Worm (Caenorhabditis elegans) whole organism, young adult: ENCODE results near the gene C17B7.9.

Experiments used
- B0336.3 ChIP-seq: fragments of 200-800 bp; sonication (Bioruptor generic); IDR thresholded peaks from 2 replicates; pipeline ENCODE4 v1.3.6; 2022; ENCODE audit warnings: missing genetic modification characterization, missing compliant biosample characterization
- C06A6.2 ChIP-seq: fragments of 200-800 bp; sonication (Bioruptor generic); conservative IDR thresholded peaks from 2 replicates; pipeline ENCODE4 v1.3.6; 2022; ENCODE audit warnings: missing genetic modification characterization, missing compliant biosample characterization
- F10E7.11 ChIP-seq: sonication (generic microtip); optimal IDR thresholded peaks from 2 replicates; lab custom pipeline; 2017; ENCODE audit warnings: mild to moderate bottlenecking, missing genetic modification characterization, moderate library complexity, missing compliant biosample characterization
- F37B4.10 ChIP-seq: fragments of 200-800 bp; sonication (Bioruptor generic); IDR thresholded peaks from 2 replicates; pipeline ENCODE4 v1.3.6; 2022; ENCODE audit warnings: missing genetic modification characterization, missing compliant biosample characterization
- F57A8.1 ChIP-seq: fragments of 200-800 bp; sonication (Bioruptor generic); optimal IDR thresholded peaks from 2 replicates; lab custom pipeline; 2018; ENCODE audit warnings: mild to moderate bottlenecking, missing genetic modification characterization, moderate library complexity, missing compliant biosample characterization
- Y53F4B.3 ChIP-seq: fragments of 200-800 bp; sonication (Bioruptor generic); IDR thresholded peaks from 2 replicates; pipeline ENCODE4 v1.3.6; 2022; ENCODE audit warnings: missing genetic modification reagents, missing genetic modification characterization, missing compliant biosample characterization
- Y56A3A.18 ChIP-seq: fragments of 200-800 bp; sonication (Bioruptor generic); IDR thresholded peaks from 2 replicates; pipeline ENCODE4 v1.3.6; 2022; ENCODE audit warnings: missing genetic modification reagents, missing genetic modification characterization, missing compliant biosample characterization
- Y67H2A.10 ChIP-seq: fragments of 200-800 bp; sonication (Bioruptor generic); conservative IDR thresholded peaks from 2 replicates; pipeline ENCODE4 v1.3.6; 2022; ENCODE audit warnings: missing genetic modification reagents, missing genetic modification characterization, missing compliant biosample characterization
- aptf-2 ChIP-seq: fragments of 200-800 bp; sonication (Bioruptor generic); conservative IDR thresholded peaks from 2 replicates; pipeline ENCODE4 v1.3.6; 2022; ENCODE audit warnings: missing genetic modification reagents, missing genetic modification characterization, missing compliant biosample characterization
- aptf-3 ChIP-seq: fragments of 200-800 bp; sonication (Bioruptor generic); IDR thresholded peaks from 2 replicates; pipeline ENCODE4 v1.3.6; 2022; ENCODE audit warnings: missing genetic modification characterization, missing compliant biosample characterization
- attf-6 ChIP-seq: fragments of 200-800 bp; sonication (Bioruptor generic); IDR thresholded peaks from 2 replicates; pipeline ENCODE4 v1.3.6; 2022; ENCODE audit warnings: missing genetic modification reagents, missing genetic modification characterization, missing compliant biosample characterization
- bed-1 ChIP-seq: fragments of 200-800 bp; sonication (Bioruptor generic); IDR thresholded peaks from 2 replicates; pipeline ENCODE4 v1.3.6; 2022; ENCODE audit warnings: missing genetic modification reagents, missing genetic modification characterization, missing compliant biosample characterization
- bed-2 ChIP-seq: fragments of 200-800 bp; sonication (Bioruptor generic); IDR thresholded peaks from 2 replicates; pipeline ENCODE4 v1.3.6; 2022; ENCODE audit warnings: missing genetic modification reagents, missing genetic modification characterization, missing compliant biosample characterization
- ceh-100 ChIP-seq: fragments of 200-800 bp; sonication (Bioruptor generic); IDR thresholded peaks from 2 replicates; pipeline ENCODE4 v1.3.6; 2022; ENCODE audit warnings: missing genetic modification reagents, missing genetic modification characterization, missing compliant biosample characterization
- ceh-40 ChIP-seq: fragments of 200-800 bp; sonication (Bioruptor generic); IDR thresholded peaks from 2 replicates; pipeline ENCODE4 v1.3.6; 2022; ENCODE audit warnings: missing genetic modification characterization, missing compliant biosample characterization
- chd-7 ChIP-seq: sonication (generic microtip); optimal IDR thresholded peaks from 2 replicates; lab custom pipeline; 2016; ENCODE audit warnings: mild to moderate bottlenecking, missing genetic modification characterization, moderate library complexity, missing compliant biosample characterization
- die-1 ChIP-seq: sonication (generic microtip); optimal IDR thresholded peaks from 2 replicates; lab custom pipeline; 2016; ENCODE audit warnings: missing genotype, mild to moderate bottlenecking, missing genetic modification characterization, missing compliant biosample characterization
- dox-1 ChIP-seq: fragments of 200-800 bp; sonication (Bioruptor generic); IDR thresholded peaks from 2 replicates; pipeline ENCODE4 v1.3.6; 2022; ENCODE audit warnings: missing genetic modification reagents, missing genetic modification characterization, missing compliant biosample characterization
- dpff-1 ChIP-seq: sonication (generic microtip); optimal IDR thresholded peaks from 2 replicates; lab custom pipeline; 2017; ENCODE audit warnings: mild to moderate bottlenecking, missing genetic modification characterization, missing compliant biosample characterization
- dpl-1 ChIP-seq: fragments of 150-350 bp; optimal IDR thresholded peaks from 2 replicates; lab custom pipeline; 2014; ENCODE audit warnings: missing biosample characterization, missing genetic modification reagents, missing genetic modification characterization
- egrh-3 ChIP-seq: fragments of 200-800 bp; sonication (Bioruptor generic); IDR thresholded peaks from 2 replicates; pipeline ENCODE4 v1.3.6; 2022; ENCODE audit warnings: missing genetic modification reagents, missing genetic modification characterization, missing compliant biosample characterization
- ekl-4 ChIP-seq: fragments of 200-800 bp; sonication (Bioruptor generic); IDR thresholded peaks from 2 replicates; pipeline ENCODE4 v1.3.6; 2022; ENCODE audit warnings: missing genetic modification reagents, missing genetic modification characterization, missing compliant biosample characterization
- ets-4 ChIP-seq: fragments of 200-800 bp; sonication (Bioruptor generic); optimal IDR thresholded peaks from 2 replicates; lab custom pipeline; 2018; ENCODE audit warnings: mild to moderate bottlenecking, missing genetic modification characterization, missing compliant biosample characterization
- him-1 ChIP-seq: sonication (generic microtip); optimal IDR thresholded peaks from 2 replicates; lab custom pipeline; 2016; ENCODE audit warnings: missing genotype, missing genetic modification reagents, missing genetic modification characterization, missing compliant biosample characterization
- hlh-26 ChIP-seq: fragments of 200-800 bp; sonication (Bioruptor generic); conservative IDR thresholded peaks from 2 replicates; pipeline ENCODE4 v1.3.6; 2022; ENCODE audit warnings: missing genetic modification reagents, missing genetic modification characterization, missing compliant biosample characterization
- hrde-1 ChIP-seq: sonication (generic microtip); optimal IDR thresholded peaks from 2 replicates; lab custom pipeline; 2016; ENCODE audit warnings: missing genetic modification characterization, mild to moderate bottlenecking, missing compliant biosample characterization, moderate library complexity, missing genotype, missing genetic modification reagents, borderline replicate concordance
- lir-1 ChIP-seq: fragments of 200-800 bp; sonication (Bioruptor generic); conservative IDR thresholded peaks from 2 replicates; pipeline ENCODE4 v1.3.6; 2022; ENCODE audit warnings: missing genetic modification reagents, missing genetic modification characterization, missing compliant biosample characterization
- mes-4 ChIP-seq: sonication (generic microtip); optimal IDR thresholded peaks from 2 replicates; lab custom pipeline; 2016; ENCODE audit warnings: missing genotype, missing genetic modification characterization, missing compliant biosample characterization
- mxl-1 ChIP-seq: sonication (generic microtip); optimal IDR thresholded peaks from 2 replicates; lab custom pipeline; 2016; ENCODE audit warnings: missing genetic modification characterization, missing compliant biosample characterization
- nfyb-1 ChIP-seq: fragments of 200-800 bp; sonication (Bioruptor generic); IDR thresholded peaks from 2 replicates; pipeline ENCODE4 v1.3.6; 2022; ENCODE audit warnings: missing genetic modification reagents, missing genetic modification characterization, missing compliant biosample characterization
- nhr-27 ChIP-seq: fragments of 200-800 bp; sonication (Bioruptor generic); optimal IDR thresholded peaks from 2 replicates; lab custom pipeline; 2018; ENCODE audit warnings: mild to moderate bottlenecking, missing genetic modification characterization, moderate library complexity, missing compliant biosample characterization
- repo-1 ChIP-seq: sonication (generic microtip); optimal IDR thresholded peaks from 2 replicates; lab custom pipeline; 2017; ENCODE audit warnings: mild to moderate bottlenecking, missing genetic modification characterization, missing compliant biosample characterization
- rpc-1 ChIP-seq, 2 experiments: fragments of 150-350 bp in 1 of 2; sonication (generic microtip) in 1 of 2; optimal IDR thresholded peaks; 2 replicates each; lab custom pipeline; 2014 to 2018; ENCODE audit warnings: missing biosample characterization in 1 of 2, missing genetic modification characterization in 1 of 2, missing genetic modification reagents in 1 of 2, missing genotype in 1 of 2
- sea-2 ChIP-seq: fragments of 200-800 bp; sonication (Bioruptor generic); IDR thresholded peaks from 2 replicates; pipeline ENCODE4 v1.3.6; 2022; ENCODE audit warnings: missing genetic modification characterization, missing compliant biosample characterization
- snpc-1.1 ChIP-seq: sonication (generic microtip); optimal IDR thresholded peaks from 2 replicates; lab custom pipeline; 2017; ENCODE audit warnings: missing genetic modification characterization, mild to moderate bottlenecking, missing compliant biosample characterization, antibody characterized with exemption, moderate library complexity, missing genotype, missing genetic modification reagents; ENCODE audit not compliant: insufficient read depth
- snpc-4 ChIP-seq, 5 experiments: fragments of 150-350 bp in 1 of 5; sonication (generic microtip) in 4 of 5; optimal IDR thresholded peaks; 2 replicates each; lab custom pipeline; 2014 to 2018; ENCODE audit warnings: missing genetic modification characterization in 5 of 5, missing biosample characterization in 3 of 5, antibody characterized with exemption in 2 of 5, mild to moderate bottlenecking in 2 of 5, missing compliant biosample characterization in 2 of 5, missing genotype in 2 of 5, moderate library complexity in 2 of 5, missing genetic modification reagents in 1 of 5
- sptf-2 ChIP-seq: fragments of 200-800 bp; sonication (Bioruptor generic); optimal IDR thresholded peaks from 2 replicates; lab custom pipeline; 2018; ENCODE audit warnings: mild to moderate bottlenecking, missing genetic modification characterization, missing compliant biosample characterization
- tbp1 ChIP-seq: fragments of 200-800 bp; sonication (Bioruptor generic); optimal IDR thresholded peaks from 2 replicates; lab custom pipeline; 2018; ENCODE audit warnings: mild to moderate bottlenecking, missing genetic modification characterization, missing compliant biosample characterization
- zfh-2 ChIP-seq: fragments of 200-800 bp; sonication (Bioruptor generic); conservative IDR thresholded peaks from 2 replicates; pipeline ENCODE4 v1.3.6; 2022; ENCODE audit warnings: missing genetic modification reagents, missing genetic modification characterization, missing compliant biosample characterization
- zim-3 ChIP-seq: sonication (generic microtip); optimal IDR thresholded peaks from 2 replicates; lab custom pipeline; 2017; ENCODE audit warnings: mild to moderate bottlenecking, missing genetic modification characterization, moderate library complexity, missing compliant biosample characterization
- ztf-22 ChIP-seq: fragments of 200-800 bp; sonication (Bioruptor generic); optimal IDR thresholded peaks from 2 replicates; lab custom pipeline; 2018; ENCODE audit warnings: mild to moderate bottlenecking, missing genetic modification characterization, moderate library complexity, missing compliant biosample characterization

The C17B7.9 gene

DNA sequence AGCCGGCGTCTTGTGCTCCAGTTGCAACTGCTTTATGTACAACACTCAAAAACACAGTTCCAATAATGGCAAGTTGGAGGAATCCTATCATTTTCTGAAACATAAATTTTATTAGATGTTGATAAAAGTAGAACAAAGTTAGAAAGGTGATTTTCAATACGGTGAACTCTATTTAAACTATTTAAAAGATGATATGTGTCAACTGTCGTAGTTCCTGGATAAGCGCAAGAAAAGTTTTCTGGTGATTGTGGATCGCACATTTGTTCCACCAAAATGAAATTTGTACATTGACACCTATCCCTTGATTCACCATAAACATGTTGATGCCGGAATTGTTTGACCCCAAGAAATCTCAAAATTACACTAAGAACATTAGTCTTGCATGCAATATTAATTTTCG, at the start of gene C17B7.9:
TSS of gene C17B7.9 (minus strand) at position 101 of the 400 bp plus-strand sequence.
- no peak for TF ChIP-seq lir-1 (GFP tag; lab: Robert Waterston, UW)
- TF ChIP-seq sptf-2 (GFP tag; lab: Kevin White, UChicago), result no peak
- TF ChIP-seq mes-4 (tag; lab: Kevin White, UChicago), result no peak
- TF ChIP-seq ceh-100, result no peak
- no peak for TF ChIP-seq aptf-2 (GFP tag; lab: Robert Waterston, UW)
- no peak for TF ChIP-seq aptf-3
- TF ChIP-seq ekl-4 (GFP tag; lab: Robert Waterston, UW), result no peak
- TF ChIP-seq hrde-1 (tag; lab: Kevin White, UChicago), result no peak
- TF ChIP-seq repo-1, result no peak
- no peak for TF ChIP-seq dpl-1 (GFP tag; lab: Kevin White, UChicago)
- no peak for TF ChIP-seq zfh-2 (GFP tag; lab: Robert Waterston, UW)
- no peak for TF ChIP-seq zim-3 (tag; lab: Kevin White, UChicago)
- TF ChIP-seq hlh-26 (GFP tag; lab: Robert Waterston, UW), result no peak
- no peak for TF ChIP-seq snpc-4 (GFP tag; optimal IDR thresholded peaks at IDR 0.05; lab: Kevin White, UChicago)
- no peak for TF ChIP-seq snpc-4 (tag; optimal IDR thresholded peaks at IDR 0.05; lab: Kevin White, UChicago)
- no peak for TF ChIP-seq attf-6 (GFP tag; lab: Robert Waterston, UW)

- TF ChIP-seq F10E7.11 (tag; lab: Kevin White, UChicago) (no peak), zim-3 (tag; lab: Kevin White, UChicago) (no peak), egrh-3 (GFP tag; lab: Robert Waterston, UW) (no peak), hlh-26 (GFP tag; lab: Robert Waterston, UW) (no peak), mxl-1 (no peak), rpc-1 (optimal IDR thresholded peaks at IDR 0.05; lab: Kevin White, UChicago) (no peak), rpc-1 (tag; optimal IDR thresholded peaks at IDR 0.05; lab: Kevin White, UChicago) (no peak), F57A8.1 (no peak), dpff-1 (tag; lab: Kevin White, UChicago) (no peak), sea-2 (GFP tag; lab: Robert Waterston, UW) (no peak), aptf-2 (GFP tag; lab: Robert Waterston, UW) (no peak), C06A6.2 (no peak), ceh-40 (no peak), chd-7 (tag; lab: Kevin White, UChicago) (no peak), die-1 (tag; lab: Kevin White, UChicago) (no peak), ceh-100 (no peak), ztf-22 (GFP tag; lab: Kevin White, UChicago) (no peak)
Observed at ce11 chrV:3376973-3377372, 45.0 kb upstream of the C17B7.9 start, which contains the start of gene srbc-2. Gene srbc-2 (minus strand): TSS chrV:3377073.

DNA sequence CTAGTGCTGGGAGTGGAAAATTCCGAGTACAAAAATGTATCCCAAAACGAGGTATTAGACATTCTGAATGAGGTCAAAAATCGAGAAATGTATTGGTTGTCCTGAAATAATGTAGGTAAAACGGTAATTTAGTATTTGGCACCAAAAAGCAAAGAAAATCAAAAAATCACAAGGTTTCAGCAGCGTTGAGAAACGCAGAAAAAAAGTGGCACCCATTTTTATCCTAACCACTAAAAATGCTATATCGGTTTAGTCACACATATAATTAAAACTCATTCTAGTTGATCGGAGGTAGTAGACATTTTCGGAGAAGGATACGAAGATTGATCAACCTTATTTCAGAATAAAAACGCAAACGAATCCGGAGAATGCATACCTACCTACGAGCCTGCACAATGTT, 40.8 kb upstream of the C17B7.9 start, which contains the start of gene srx-121:
TSS of gene srx-121 (minus strand) at position 101 of the 400 bp plus-strand sequence.
- TF ChIP-seq dox-1 (GFP tag; lab: Robert Waterston, UW) (no peak), B0336.3 (GFP tag; lab: Robert Waterston, UW) (no peak), Y53F4B.3 (GFP tag; lab: Robert Waterston, UW) (no peak), hrde-1 (tag; lab: Kevin White, UChicago) (no peak), ets-4 (GFP tag; lab: Kevin White, UChicago) (no peak), bed-1 (GFP tag; lab: Robert Waterston, UW) (no peak), C06A6.2 (no peak), him-1 (tag; lab: Kevin White, UChicago) (no peak), Y67H2A.10 (GFP tag; lab: Robert Waterston, UW) (no peak), tbp1 (GFP tag; lab: Kevin White, UChicago) (no peak), bed-2 (GFP tag; lab: Robert Waterston, UW) (no peak), nfyb-1 (GFP tag; lab: Robert Waterston, UW) (no peak), zfh-2 (GFP tag; lab: Robert Waterston, UW) (no peak), snpc-1.1 (tag; lab: Kevin White, UChicago) (no peak), attf-6 (GFP tag; lab: Robert Waterston, UW) (no peak), F37B4.10 (GFP tag; lab: Robert Waterston, UW) (no peak), lir-1 (GFP tag; lab: Robert Waterston, UW) (no peak), Y56A3A.18 (GFP tag; lab: Robert Waterston, UW) (no peak), nhr-27 (tag; lab: Kevin White, UChicago) (no peak)
